Worm (Caenorhabditis elegans) whole organism, early embryonic: ENCODE results near the gene nhr-53.
"Not testable (repeated sequence)": the region's sequence is repeated elsewhere in the genome, so short reads cannot be mapped to it uniquely, and the experiment has no call there.

Source experiments
- ama-1 ChIP-seq: fragments of 150-350 bp; optimal IDR thresholded peaks from 2 replicates; lab custom pipeline; 2014
- flt-1 ChIP-seq: fragments of 200-800 bp; sonication (Bioruptor generic); IDR thresholded peaks from 2 replicates; pipeline ENCODE4 v1.3.6; 2022; ENCODE audit warnings: missing genetic modification characterization, missing compliant biosample characterization
- pes-1 ChIP-seq: fragments of 200-800 bp; sonication (Bioruptor generic); IDR thresholded peaks from 2 replicates; pipeline ENCODE4 v1.3.6; 2022; ENCODE audit warnings: missing genetic modification reagents, missing genetic modification characterization, missing compliant biosample characterization

DNA sequence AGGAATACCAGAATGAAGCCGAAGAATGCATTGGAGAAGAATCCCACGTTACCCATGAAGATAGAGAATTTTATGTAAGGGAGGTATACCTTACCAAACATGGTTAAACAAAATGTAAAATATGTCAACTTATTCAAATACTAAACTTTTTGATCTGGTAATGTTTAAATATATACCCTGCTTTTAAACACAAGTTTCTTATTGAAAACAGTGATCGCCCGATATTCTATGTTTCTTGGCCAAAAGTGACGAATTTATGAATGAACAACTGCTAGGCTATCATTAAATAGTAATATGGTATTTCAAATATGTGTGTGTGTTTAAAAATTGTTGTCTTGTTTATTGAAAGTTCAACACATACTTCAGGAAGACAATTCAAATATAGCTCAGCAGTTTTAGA, 46.2 kb upstream of the nhr-53 start, which contains the start of gene T23D5.8:
- not testable (repeated sequence) for TF ChIP-seq flt-1; ama-1 (lab: Kevin White, UChicago); pes-1 (GFP tag; lab: Robert Waterston, UW)
